Fruit fly (Drosophila melanogaster): ENCODE results near the gene ari-1.
A peak's percentile ranks its signal among the peaks of the same experiment; 100 is the strongest.

Gene ari-1

DNA sequence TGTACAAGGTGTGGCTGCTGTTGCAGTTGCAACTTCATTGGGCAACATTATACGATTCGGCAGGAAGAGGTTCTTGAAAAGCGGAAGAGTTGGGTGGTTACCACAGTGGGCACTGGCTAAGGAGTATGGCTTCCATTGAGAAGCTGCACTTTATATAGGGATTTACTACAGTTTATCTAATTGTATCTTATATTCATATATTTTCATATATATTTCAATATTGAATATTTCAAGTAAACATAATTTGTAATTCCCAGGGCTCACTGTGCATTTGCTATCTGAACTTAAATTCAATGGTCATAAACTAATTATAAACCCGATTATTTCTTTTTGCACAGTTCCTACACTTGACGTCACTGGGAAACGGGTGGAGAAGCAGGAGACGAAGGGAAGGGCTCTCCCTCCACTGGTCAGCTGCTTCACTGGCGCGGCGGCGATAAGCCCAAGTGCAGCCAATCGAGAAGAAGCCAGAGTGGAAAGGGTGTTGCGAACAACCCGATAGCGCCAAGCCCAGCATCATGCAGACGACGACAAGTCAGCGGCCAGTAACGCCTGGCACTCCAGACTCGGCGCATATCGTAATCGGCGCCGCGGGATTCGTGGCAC lies 42.7 kb downstream of the ari-1 start (continued):
- TF ChIP-seq CG10669 (GFP tag; optimal IDR thresholded peaks at IDR 0.05) (peak; percentile 53), lz (GFP tag; optimal IDR thresholded peaks at IDR 0.05) (peak; percentile 16), CG6163 (GFP tag; IDR thresholded peaks at IDR 0.05) (peak; percentile 53; the same call in 2 of the 3 replicates), CG32006 (GFP tag; optimal IDR thresholded peaks at IDR 0.05) (peak; percentile 72), CG1621 (tag; optimal IDR thresholded peaks at IDR 0.05) (no peak), dsx (GFP tag; optimal IDR thresholded peaks at IDR 0.05; ENCODE audit: poor library complexity, severe bottlenecking) (no peak), Sox15 (GFP tag; optimal IDR thresholded peaks at IDR 0.05) (no peak), CG10631 (GFP tag; optimal IDR thresholded peaks at IDR 0.05) (peak; percentile 49), achi (GFP tag; optimal IDR thresholded peaks at IDR 0.05) (peak; percentile 55), esn (GFP tag; optimal IDR thresholded peaks at IDR 0.05) (peak; percentile 51), Hr4 (GFP tag; optimal IDR thresholded peaks at IDR 0.05) (peak; percentile 30), CG11902 (GFP tag; optimal IDR thresholded peaks at IDR 0.05) (peak; percentile 6), Ets21C (GFP tag; optimal IDR thresholded peaks at IDR 0.05) (no peak), vri (GFP tag; optimal IDR thresholded peaks at IDR 0.05) (no peak), Eip93F (GFP tag; optimal IDR thresholded peaks at IDR 0.05) (no peak), OdsH (GFP tag; optimal IDR thresholded peaks at IDR 0.05) (peak; percentile 65), Sox102F (GFP tag; optimal IDR thresholded peaks at IDR 0.05) (peak; percentile 13), spab (GFP tag; optimal IDR thresholded peaks at IDR 0.05) (peak; percentile 5), CG11294 (GFP tag; IDR thresholded peaks at IDR 0.05) (0 out of 2 replicates have a peak, but pooled peaks have one; percentile 8), CG6854 (GFP tag; optimal IDR thresholded peaks at IDR 0.05) (no peak), CG31627 (GFP tag; optimal IDR thresholded peaks at IDR 0.05) (peak; percentile 11), fkh (GFP tag; optimal IDR thresholded peaks at IDR 0.05) (no peak), CG3032 (tag; optimal IDR thresholded peaks at IDR 0.05) (peak; percentile 49), CG6792 (GFP tag; optimal IDR thresholded peaks at IDR 0.05) (peak; percentile 46), CG8319 (GFP tag; optimal IDR thresholded peaks at IDR 0.05) (no peak)

DNA sequence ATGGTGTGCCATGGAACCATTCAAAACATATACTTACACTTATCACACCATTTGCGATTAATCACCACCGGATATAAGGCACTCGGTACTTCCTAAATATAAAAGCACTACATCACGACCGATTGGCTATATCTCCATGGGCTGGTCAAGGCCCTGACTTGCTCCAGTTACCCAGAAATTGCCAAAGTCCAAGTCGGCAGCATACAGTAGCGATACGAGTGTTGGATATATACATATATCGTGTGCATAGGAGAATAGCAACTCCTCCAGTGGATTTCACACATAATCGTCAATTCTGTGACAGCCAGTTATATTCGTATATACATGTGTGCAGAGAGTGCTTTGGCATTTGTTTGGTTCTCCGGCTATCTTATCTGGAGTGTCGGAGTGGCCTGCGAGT lies 43.5 kb downstream of the ari-1 start:
- TF ChIP-seq CG6163 (GFP tag; IDR thresholded peaks at IDR 0.05): no peak
- no peak for TF ChIP-seq CG3032 (tag; optimal IDR thresholded peaks at IDR 0.05)
- TF ChIP-seq dsx (GFP tag; optimal IDR thresholded peaks at IDR 0.05; ENCODE audit: poor library complexity, severe bottlenecking): no peak
- TF ChIP-seq Eip78C (GFP tag): peak; percentile 24

DNA sequence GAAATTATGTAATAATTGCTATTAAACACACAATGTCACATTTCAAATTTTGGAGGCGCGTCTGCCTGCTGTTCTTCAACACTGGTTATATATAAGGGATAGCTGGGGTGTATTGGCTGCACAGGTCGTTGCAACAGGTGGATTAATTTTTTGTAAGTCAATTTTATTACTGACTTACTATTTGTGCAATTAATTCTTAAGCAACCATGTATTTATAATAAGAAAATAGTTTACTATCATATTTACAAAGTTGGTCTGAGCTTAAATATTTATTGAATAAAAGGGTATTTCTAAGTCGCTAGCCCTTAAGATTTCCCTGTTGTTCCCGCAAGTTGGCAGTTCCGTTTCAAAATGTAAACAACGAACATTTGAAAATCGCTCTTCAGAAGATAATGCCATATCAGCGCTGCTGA lies 44.8 kb downstream of the ari-1 start, which contains the start of gene RhoGAP16F:
RhoGAP16F (plus strand) TSS at position 336 of the 413 bp plus-strand sequence.
- TF ChIP-seq CG8119 (GFP tag; IDR thresholded peaks at IDR 0.05) (peak; percentile 77), spab (GFP tag; optimal IDR thresholded peaks at IDR 0.05) (peak; percentile 41), eg (GFP tag; IDR thresholded peaks at IDR 0.05) (peak; percentile 65), lz (GFP tag; optimal IDR thresholded peaks at IDR 0.05) (peak; percentile 88), CG11762 (GFP tag; optimal IDR thresholded peaks at IDR 0.05; ENCODE audit: insufficient read depth) (peak; percentile 61), vri (GFP tag; optimal IDR thresholded peaks at IDR 0.05) (peak; percentile 89), Sox102F (GFP tag; optimal IDR thresholded peaks at IDR 0.05) (peak; percentile 80), Lpt (GFP tag; optimal IDR thresholded peaks at IDR 0.05) (peak; percentile 63), pdm3 (GFP tag; optimal IDR thresholded peaks at IDR 0.05) (peak; percentile 83), CG16779 (tag; optimal IDR thresholded peaks at IDR 0.05) (peak; percentile 17), salr (GFP tag; optimal IDR thresholded peaks at IDR 0.05) (peak; percentile 36 to 50), Eip93F (GFP tag; optimal IDR thresholded peaks at IDR 0.05) (peak; percentile 40), net (GFP tag; optimal IDR thresholded peaks at IDR 0.05) (peak; percentile 65), CG8319 (GFP tag; optimal IDR thresholded peaks at IDR 0.05) (peak; percentile 68), CG11902 (GFP tag; optimal IDR thresholded peaks at IDR 0.05) (peak; percentile 71), CG10631 (GFP tag; optimal IDR thresholded peaks at IDR 0.05) (peak; percentile 76), Met (GFP tag; optimal IDR thresholded peaks at IDR 0.05) (peak; percentile 87), CG7368 (GFP tag; optimal IDR thresholded peaks at IDR 0.05) (peak; percentile 62), cyc (GFP tag; optimal IDR thresholded peaks at IDR 0.05) (peak; percentile 85), achi (GFP tag; optimal IDR thresholded peaks at IDR 0.05) (peak; percentile 82), Blimp-1 (GFP tag; optimal IDR thresholded peaks at IDR 0.05) (peak; percentile 52), esn (GFP tag; optimal IDR thresholded peaks at IDR 0.05) (peak; percentile 87), Smox (GFP tag; optimal IDR thresholded peaks at IDR 0.05) (peak; percentile 87), CG3919 (GFP tag; optimal IDR thresholded peaks at IDR 0.05) (peak; percentile 80), CG3032 (tag; optimal IDR thresholded peaks at IDR 0.05) (peak; percentile 70), dac (GFP tag; optimal IDR thresholded peaks at IDR 0.05) (peak; percentile 70), Ets96B (tag; optimal IDR thresholded peaks at IDR 0.05) (peak; percentile 72), ss (GFP tag; optimal IDR thresholded peaks at IDR 0.05) (peak; percentile 38 to 71), Hr4 (GFP tag; optimal IDR thresholded peaks at IDR 0.05) (peak; percentile 75), Hr39 (GFP tag; optimal IDR thresholded peaks at IDR 0.05) (peak; percentile 82), CG6854 (GFP tag; optimal IDR thresholded peaks at IDR 0.05) (peak; percentile 27), CG10669 (GFP tag; optimal IDR thresholded peaks at IDR 0.05) (peak; percentile 74), Eip78C (GFP tag) (peak; percentile 90)

All from whole organism, prepupa.